Fruit fly (Drosophila melanogaster): ENCODE data around the gene sosie.

The sosie gene

dm6 chr3R:24851429-24851828 is 17.7 kb downstream of the sosie start, which contains the start of gene Nct:
Gene Nct (plus strand): TSS chr3R:24851601.
- TF ChIP-seq pan (optimal IDR thresholded peaks at IDR 0.05) (no peak), psq (optimal IDR thresholded peaks at IDR 0.05) (no peak), EcR (GFP tag; optimal IDR thresholded peaks at IDR 0.05) (no peak), Dll (optimal IDR thresholded peaks at IDR 0.05) (no peak), usp (GFP tag; optimal IDR thresholded peaks at IDR 0.05) (no peak), CG8478 (optimal IDR thresholded peaks at IDR 0.05) (no peak)

dm6 chr3R:24856143-24856542 is 22.4 kb downstream of the sosie start, which contains the start of gene HDAC11:
Gene HDAC11 (minus strand): TSS chr3R:24856243.
- TF ChIP-seq CG8478 (optimal IDR thresholded peaks at IDR 0.05) (no peak), Dll (optimal IDR thresholded peaks at IDR 0.05) (no peak), EcR (GFP tag; optimal IDR thresholded peaks at IDR 0.05) (no peak), pan (optimal IDR thresholded peaks at IDR 0.05) (no peak), usp (GFP tag; optimal IDR thresholded peaks at IDR 0.05) (no peak), psq (optimal IDR thresholded peaks at IDR 0.05) (no peak)

DNA sequence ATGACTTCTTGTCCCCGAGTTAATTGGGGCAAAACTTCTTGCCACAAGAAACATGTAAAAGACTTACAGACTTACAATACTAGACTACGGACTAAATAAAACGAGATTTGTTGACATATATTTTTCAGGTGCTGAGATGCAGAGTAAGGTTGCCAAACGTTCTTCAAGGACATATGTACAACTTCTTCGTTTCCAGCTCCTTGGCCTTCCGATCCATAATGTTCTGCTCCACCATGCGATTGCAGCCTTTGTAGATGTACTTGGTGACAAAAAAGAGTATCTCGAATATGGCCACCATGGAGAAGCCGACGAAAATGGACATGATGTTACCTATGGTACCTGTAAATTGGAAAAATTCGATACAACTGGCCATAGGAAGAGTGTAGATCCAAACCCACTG is 23.7 kb downstream of the sosie start, which contains the start of gene CAH4:
TSS of gene CAH4 (minus strand) at position 101 of the 400 bp plus-strand sequence.
- no peak for TF ChIP-seq EcR (GFP tag; optimal IDR thresholded peaks at IDR 0.05)
- no peak for TF ChIP-seq pan (optimal IDR thresholded peaks at IDR 0.05)
- no peak for TF ChIP-seq psq (optimal IDR thresholded peaks at IDR 0.05)
- TF ChIP-seq usp (GFP tag; optimal IDR thresholded peaks at IDR 0.05): no peak
- no peak for TF ChIP-seq CG8478 (optimal IDR thresholded peaks at IDR 0.05)
- no peak for TF ChIP-seq Dll (optimal IDR thresholded peaks at IDR 0.05)

DNA sequence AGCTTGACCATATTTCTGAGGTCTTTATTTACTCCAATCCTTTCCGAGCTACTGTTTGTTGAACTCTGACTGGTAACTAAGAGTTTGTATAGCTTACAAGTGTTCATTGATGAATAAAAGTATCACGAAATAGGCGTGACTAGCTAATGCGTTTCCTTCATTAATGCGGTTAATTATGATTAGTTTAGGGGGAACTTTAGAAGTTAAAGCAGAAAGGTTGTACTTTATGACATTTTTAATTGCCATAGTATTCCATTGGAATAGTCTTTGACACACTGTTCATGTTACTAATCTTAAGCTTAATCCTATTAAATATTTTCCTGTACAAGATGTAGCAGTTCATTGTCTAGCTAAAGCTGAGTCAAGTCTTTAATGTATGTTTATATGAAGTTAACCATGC is 25.9 kb downstream of the sosie start, which contains the start of gene ppk22:
TSS of gene ppk22 (minus strand) at position 101 of the 400 bp plus-strand sequence.
- TF ChIP-seq EcR (GFP tag; optimal IDR thresholded peaks at IDR 0.05) (no peak), pan (optimal IDR thresholded peaks at IDR 0.05) (no peak), CG8478 (optimal IDR thresholded peaks at IDR 0.05) (no peak), usp (GFP tag; optimal IDR thresholded peaks at IDR 0.05) (no peak), Dll (optimal IDR thresholded peaks at IDR 0.05) (no peak), psq (optimal IDR thresholded peaks at IDR 0.05) (no peak)

dm6 chr3R:24860316-24860826 is 26.6 kb downstream of the sosie start, which contains the start of gene CG13639:
Gene CG13639 (minus strand): TSS chr3R:24860366.
- TF ChIP-seq CG8478 (optimal IDR thresholded peaks at IDR 0.05) (no peak), Dll (optimal IDR thresholded peaks at IDR 0.05) (no peak), pan (optimal IDR thresholded peaks at IDR 0.05) (no peak), usp (GFP tag; optimal IDR thresholded peaks at IDR 0.05) (no peak), psq (optimal IDR thresholded peaks at IDR 0.05) (no peak), EcR (GFP tag; optimal IDR thresholded peaks at IDR 0.05) (no peak)

dm6 chr3R:24862065-24862464 is 28.3 kb downstream of the sosie start, which contains the start of gene CG13640:
Gene CG13640 (minus strand): TSS chr3R:24862165.
- TF ChIP-seq psq (optimal IDR thresholded peaks at IDR 0.05) (no peak), pan (optimal IDR thresholded peaks at IDR 0.05) (no peak), EcR (GFP tag; optimal IDR thresholded peaks at IDR 0.05) (no peak), usp (GFP tag; optimal IDR thresholded peaks at IDR 0.05) (no peak)

- TF ChIP-seq EcR (GFP tag; optimal IDR thresholded peaks at IDR 0.05) (no peak), psq (optimal IDR thresholded peaks at IDR 0.05) (no peak), usp (GFP tag; optimal IDR thresholded peaks at IDR 0.05) (no peak), pan (optimal IDR thresholded peaks at IDR 0.05) (no peak), CG8478 (optimal IDR thresholded peaks at IDR 0.05) (no peak), Dll (optimal IDR thresholded peaks at IDR 0.05) (no peak)
Observed at dm6 chr3R:24862574-24863089, 28.9 kb downstream of the sosie start, which contains the start of gene CG7016. Gene CG7016 (plus strand): TSS chr3R:24862931.

dm6 chr3R:24863894-24864293 is 30.1 kb downstream of the sosie start:
- TF ChIP-seq EcR (GFP tag; optimal IDR thresholded peaks at IDR 0.05) (no peak), psq (optimal IDR thresholded peaks at IDR 0.05) (no peak), CG8478 (optimal IDR thresholded peaks at IDR 0.05) (no peak), pan (optimal IDR thresholded peaks at IDR 0.05) (no peak), usp (GFP tag; optimal IDR thresholded peaks at IDR 0.05) (no peak), Dll (optimal IDR thresholded peaks at IDR 0.05) (no peak)

- no peak for TF ChIP-seq Dll (optimal IDR thresholded peaks at IDR 0.05)
- TF ChIP-seq psq (optimal IDR thresholded peaks at IDR 0.05): no peak
- no peak for TF ChIP-seq usp (GFP tag; optimal IDR thresholded peaks at IDR 0.05)
- TF ChIP-seq EcR (GFP tag; optimal IDR thresholded peaks at IDR 0.05): no peak
- no peak for TF ChIP-seq pan (optimal IDR thresholded peaks at IDR 0.05)
- TF ChIP-seq CG8478 (optimal IDR thresholded peaks at IDR 0.05): no peak
Observed at dm6 chr3R:24864719-24865400, 31.1 kb downstream of the sosie start, which contains the start of the genes Srg1 and Elal. Gene Srg1 (minus strand): TSS chr3R:24864732. Gene Elal (plus strand): TSS chr3R:24865350.

dm6 chr3R:24866976-24867375 is 33.2 kb downstream of the sosie start:
- TF ChIP-seq usp (GFP tag; optimal IDR thresholded peaks at IDR 0.05) (no peak), pan (optimal IDR thresholded peaks at IDR 0.05) (no peak), Dll (optimal IDR thresholded peaks at IDR 0.05) (no peak), CG8478 (optimal IDR thresholded peaks at IDR 0.05) (no peak), psq (optimal IDR thresholded peaks at IDR 0.05) (no peak), EcR (GFP tag; optimal IDR thresholded peaks at IDR 0.05) (no peak)

dm6 chr3R:24867956-24868355 is 34.2 kb downstream of the sosie start:
- TF ChIP-seq psq (optimal IDR thresholded peaks at IDR 0.05): no peak

dm6 chr3R:24870389-24871048 is 36.8 kb downstream of the sosie start, which contains the start of gene CycB3:
Gene CycB3 (minus strand): TSS chr3R:24870816.
- TF ChIP-seq Dll (optimal IDR thresholded peaks at IDR 0.05) (no peak), pan (optimal IDR thresholded peaks at IDR 0.05) (no peak), CG8478 (optimal IDR thresholded peaks at IDR 0.05) (no peak), usp (GFP tag; optimal IDR thresholded peaks at IDR 0.05) (no peak), psq (optimal IDR thresholded peaks at IDR 0.05) (no peak), EcR (GFP tag; optimal IDR thresholded peaks at IDR 0.05) (no peak)

Data from whole organism.